Fruit fly (Drosophila melanogaster) whole organism, embryonic: Measurements from ENCODE around the gene Gk1.

Experiments used
- Atf3 ChIP-seq: fragments of 200-800 bp; sonication (Bioruptor generic); optimal IDR thresholded peaks from 3 replicates; lab custom pipeline; 2016; ENCODE audit warnings: missing biosample characterization, missing genetic modification characterization
- CG10209 ChIP-seq: fragments of 200-800 bp; sonication (Bioruptor generic); optimal IDR thresholded peaks from 3 replicates; lab custom pipeline; 2017; ENCODE audit warnings: missing biosample characterization, mild to moderate bottlenecking, missing genetic modification characterization, missing genetic modification reagents
- CG10321 ChIP-seq: fragments of 200-800 bp; sonication (Bioruptor generic); IDR thresholded peaks from 2 replicates; pipeline ENCODE4 v1.3.6; 2022; ENCODE audit warnings: missing biosample characterization, missing genetic modification characterization
- CG11504 ChIP-seq: fragments of 200-800 bp; sonication (Bioruptor generic); optimal IDR thresholded peaks from 3 replicates; lab custom pipeline; 2019; ENCODE audit warnings: missing biosample characterization, mild to moderate bottlenecking, missing genetic modification characterization, moderate library complexity
- CG12391 ChIP-seq: fragments of 200-800 bp; sonication (Bioruptor generic); optimal IDR thresholded peaks from 3 replicates; lab custom pipeline; 2018; ENCODE audit warnings: missing biosample characterization, mild to moderate bottlenecking, missing genetic modification characterization, moderate library complexity
- CG12769 ChIP-seq: fragments of 200-800 bp; sonication (Bioruptor generic); optimal IDR thresholded peaks from 2 replicates; lab custom pipeline; 2019; ENCODE audit warnings: missing biosample characterization, mild to moderate bottlenecking, missing genetic modification characterization, moderate library complexity
- CG17612 ChIP-seq: fragments of 200-800 bp; sonication (Bioruptor generic); IDR thresholded peaks from 2 replicates; pipeline ENCODE4 v1.3.6; 2022; ENCODE audit warnings: missing biosample characterization, missing genetic modification characterization
- CG18262 ChIP-seq: fragments of 200-800 bp; optimal IDR thresholded peaks from 3 replicates; lab custom pipeline; 2019; ENCODE audit warnings: missing biosample characterization, mild to moderate bottlenecking, missing genetic modification characterization, moderate library complexity
- CG1832 ChIP-seq: fragments of 200-800 bp; sonication (Bioruptor generic); optimal IDR thresholded peaks from 2 replicates; lab custom pipeline; 2017; ENCODE audit warnings: missing biosample characterization, mild to moderate bottlenecking, missing genetic modification characterization, inconsistent platforms
- CG2199 ChIP-seq: fragments of 200-800 bp; sonication (Bioruptor generic); IDR thresholded peaks from 3 replicates; pipeline ENCODE4 v1.3.6; 2022; ENCODE audit warnings: missing biosample characterization, missing genetic modification characterization
- CG2202 ChIP-seq: fragments of 200-800 bp; sonication (Bioruptor generic); optimal IDR thresholded peaks from 2 replicates; lab custom pipeline; 2018; ENCODE audit warnings: missing biosample characterization, mild to moderate bottlenecking, missing genetic modification characterization
- CG31388 ChIP-seq: fragments of 200-800 bp; sonication (Bioruptor generic); optimal IDR thresholded peaks from 2 replicates; lab custom pipeline; 2016; ENCODE audit warnings: missing biosample characterization, missing genetic modification characterization
- CG32767 ChIP-seq: fragments of 200-800 bp; sonication (Bioruptor generic); IDR thresholded peaks from 2 replicates; pipeline ENCODE4 v1.3.6; 2022; ENCODE audit warnings: missing biosample characterization, missing genetic modification characterization
- CG4424 ChIP-seq: fragments of 200-800 bp; sonication (Bioruptor generic); optimal IDR thresholded peaks from 3 replicates; lab custom pipeline; 2016; ENCODE audit warnings: missing biosample characterization, missing genetic modification characterization
- CG6254 ChIP-seq: fragments of 200-800 bp; sonication (Bioruptor generic); optimal IDR thresholded peaks from 3 replicates; lab custom pipeline; 2017; ENCODE audit warnings: mild to moderate bottlenecking, missing biosample characterization, missing genetic modification reagents, missing genetic modification characterization
- CG9215 ChIP-seq: fragments of 200-800 bp; sonication (Bioruptor generic); IDR thresholded peaks from 2 replicates; pipeline ENCODE4 v1.3.6; 2022; ENCODE audit warnings: missing biosample characterization, missing genetic modification characterization
- CG9727 ChIP-seq: fragments of 200-800 bp; sonication (Bioruptor generic); optimal IDR thresholded peaks from 3 replicates; lab custom pipeline; 2017; ENCODE audit warnings: missing biosample characterization, mild to moderate bottlenecking, missing genetic modification characterization
- CG9797 ChIP-seq: fragments of 200-800 bp; sonication (Bioruptor generic); optimal IDR thresholded peaks from 3 replicates; lab custom pipeline; 2018; ENCODE audit warnings: missing biosample characterization, mild to moderate bottlenecking, missing genetic modification characterization
- CG9876 ChIP-seq: fragments of 200-800 bp; sonication (Bioruptor generic); optimal IDR thresholded peaks from 2 replicates; lab custom pipeline; 2016; ENCODE audit warnings: missing biosample characterization, missing genetic modification characterization
- Doc3 ChIP-seq: fragments of 200-800 bp; sonication (Bioruptor generic); IDR thresholded peaks from 3 replicates; pipeline ENCODE4 v1.3.6; 2022; ENCODE audit warnings: missing biosample characterization, missing genetic modification characterization; ENCODE audit not compliant: partially characterized antibody
- Drgx ChIP-seq: fragments of 200-800 bp; sonication (Bioruptor generic); IDR thresholded peaks from 2 replicates; pipeline ENCODE4 v1.3.6; 2022; ENCODE audit warnings: missing biosample characterization, missing genetic modification characterization
- Fer1 ChIP-seq: fragments of 200-800 bp; sonication (Bioruptor generic); optimal IDR thresholded peaks from 2 replicates; lab custom pipeline; 2017; ENCODE audit warnings: missing biosample characterization, mild to moderate bottlenecking, missing genetic modification characterization
- Fer3 ChIP-seq: fragments of 200-800 bp; sonication (Bioruptor generic); optimal IDR thresholded peaks from 2 replicates; lab custom pipeline; 2018; ENCODE audit warnings: missing biosample characterization, mild to moderate bottlenecking, missing genetic modification characterization, moderate library complexity
- Gug ChIP-seq: fragments of 200-800 bp; sonication (Bioruptor generic); IDR thresholded peaks from 4 replicates; pipeline ENCODE4 v1.3.6; 2022; ENCODE audit warnings: missing biosample characterization, missing genetic modification characterization
- Hr3 ChIP-seq: fragments of 200-800 bp; sonication (Bioruptor generic); optimal IDR thresholded peaks from 3 replicates; lab custom pipeline; 2016; ENCODE audit warnings: missing biosample characterization, missing genetic modification characterization
- Poxn ChIP-seq: fragments of 200-800 bp; sonication (Bioruptor generic); IDR thresholded peaks from 2 replicates; pipeline ENCODE4 v1.3.6; 2022; ENCODE audit warnings: missing biosample characterization, missing genetic modification characterization
- Ptx1 ChIP-seq: fragments of 200-800 bp; sonication (Bioruptor generic); IDR thresholded peaks from 2 replicates; pipeline ENCODE4 v1.3.6; 2022; ENCODE audit warnings: missing biosample characterization, missing genetic modification characterization
- Six4 ChIP-seq: fragments of 200-800 bp; sonication (Bioruptor generic); optimal IDR thresholded peaks from 2 replicates; lab custom pipeline; 2016; ENCODE audit warnings: missing biosample characterization, missing genetic modification characterization
- Sox100B ChIP-seq: fragments of 200-800 bp; sonication (Bioruptor generic); optimal IDR thresholded peaks from 3 replicates; lab custom pipeline; 2018; ENCODE audit warnings: missing biosample characterization, mild to moderate bottlenecking, missing genetic modification characterization
- Spps ChIP-seq: fragments of 200-800 bp; sonication (Bioruptor generic); optimal IDR thresholded peaks from 2 replicates; lab custom pipeline; 2018; ENCODE audit warnings: missing biosample characterization, mild to moderate bottlenecking, missing genetic modification characterization
- Vsx1 ChIP-seq: fragments of 200-800 bp; sonication (Bioruptor generic); optimal IDR thresholded peaks from 2 replicates; lab custom pipeline; 2017; ENCODE audit warnings: missing biosample characterization, mild to moderate bottlenecking, missing genetic modification characterization, missing genetic modification reagents
- bbx ChIP-seq: fragments of 200-800 bp; sonication (Bioruptor generic); IDR thresholded peaks from 2 replicates; pipeline ENCODE4 v1.3.6; 2022; ENCODE audit warnings: missing biosample characterization, missing genetic modification characterization; ENCODE audit not compliant: partially characterized antibody
- btn ChIP-seq: fragments of 200-800 bp; sonication (Bioruptor generic); optimal IDR thresholded peaks from 2 replicates; lab custom pipeline; 2016; ENCODE audit warnings: missing biosample characterization, missing genetic modification characterization
- cg ChIP-seq: fragments of 200-800 bp; sonication (Bioruptor generic); optimal IDR thresholded peaks from 3 replicates; lab custom pipeline; 2019; ENCODE audit warnings: missing biosample characterization, mild to moderate bottlenecking, missing genetic modification characterization, moderate library complexity
- chinmo ChIP-seq: fragments of 200-800 bp; sonication (Bioruptor generic); IDR thresholded peaks from 4 replicates; pipeline ENCODE4 v1.3.6; 2022; ENCODE audit warnings: missing biosample characterization, missing genetic modification characterization; ENCODE audit not compliant: partially characterized antibody
- chn ChIP-seq: fragments of 200-800 bp; sonication (Bioruptor generic); optimal IDR thresholded peaks from 2 replicates; lab custom pipeline; 2016; ENCODE audit warnings: missing biosample characterization, missing genetic modification characterization
- dysf ChIP-seq: fragments of 200-800 bp; sonication (Bioruptor generic); IDR thresholded peaks from 3 replicates; pipeline ENCODE4 v1.3.6; 2022; ENCODE audit warnings: missing biosample characterization, missing genetic modification characterization
- emc ChIP-seq: fragments of 200-800 bp; sonication (Bioruptor generic); optimal IDR thresholded peaks from 2 replicates; lab custom pipeline; 2016; ENCODE audit warnings: missing biosample characterization, missing genetic modification characterization
- grn ChIP-seq: fragments of 200-800 bp; sonication (Bioruptor generic); optimal IDR thresholded peaks from 3 replicates; lab custom pipeline; 2017; ENCODE audit warnings: missing biosample characterization, missing genetic modification characterization
- ham ChIP-seq: fragments of 200-800 bp; sonication (Bioruptor generic); IDR thresholded peaks from 2 replicates; pipeline ENCODE4 v1.3.6; 2022; ENCODE audit warnings: missing biosample characterization, missing genetic modification characterization
- hbn ChIP-seq: fragments of 200-800 bp; sonication (Bioruptor generic); IDR thresholded peaks from 2 replicates; pipeline ENCODE4 v1.3.6; 2022; ENCODE audit warnings: missing biosample characterization, missing genetic modification characterization; ENCODE audit not compliant: partially characterized antibody
- hth ChIP-seq: fragments of >200 bp; optimal IDR thresholded peaks from 2 replicates; lab custom pipeline; 2017; ENCODE audit warnings: inconsistent platforms
- inv ChIP-seq: fragments of 200-800 bp; sonication (Bioruptor generic); IDR thresholded peaks from 2 replicates; pipeline ENCODE4 v1.3.6; 2022; ENCODE audit warnings: missing biosample characterization, missing genetic modification characterization; ENCODE audit not compliant: partially characterized antibody
- jing ChIP-seq: fragments of 200-800 bp; sonication (Bioruptor generic); optimal IDR thresholded peaks from 2 replicates; lab custom pipeline; 2018; ENCODE audit warnings: missing biosample characterization, mild to moderate bottlenecking, missing genetic modification characterization
- nerfin-1 ChIP-seq: fragments of 200-800 bp; sonication (Bioruptor generic); optimal IDR thresholded peaks from 3 replicates; lab custom pipeline; 2019; ENCODE audit warnings: missing biosample characterization, mild to moderate bottlenecking, missing genetic modification characterization, moderate library complexity
- pfk ChIP-seq: fragments of 200-800 bp; sonication (Bioruptor generic); optimal IDR thresholded peaks from 2 replicates; lab custom pipeline; 2018; ENCODE audit warnings: missing biosample characterization, mild to moderate bottlenecking, missing genetic modification characterization, moderate library complexity
- pho ChIP-seq: fragments of 200-800 bp; sonication (Bioruptor generic); optimal IDR thresholded peaks from 2 replicates; lab custom pipeline; 2016; ENCODE audit warnings: missing biosample characterization, missing genetic modification characterization
- sna ChIP-seq: fragments of 200-800 bp; sonication (Bioruptor generic); IDR thresholded peaks from 2 replicates; pipeline ENCODE4 v1.3.6; 2022; ENCODE audit warnings: missing biosample characterization, missing genetic modification characterization; ENCODE audit not compliant: partially characterized antibody
- wdn ChIP-seq: fragments of 200-800 bp; sonication (Bioruptor generic); IDR thresholded peaks from 2 replicates; pipeline ENCODE4 v1.3.6; 2022; ENCODE audit warnings: missing biosample characterization, missing genetic modification characterization
- wek ChIP-seq: fragments of 200-800 bp; sonication (Bioruptor generic); optimal IDR thresholded peaks from 3 replicates; lab custom pipeline; 2018; ENCODE audit warnings: missing biosample characterization, mild to moderate bottlenecking, missing genetic modification characterization, moderate library complexity

Gene Gk1

dm6 chr3L:246644-247199 lies 41.1 kb upstream of the Gk1 start (continued):
- peak; percentile 73 for TF ChIP-seq pho (GFP tag; lab: Kevin White, UChicago)
- TF ChIP-seq CG9727: peak; percentile 35
- TF ChIP-seq CG17612 (GFP tag; lab: Robert Waterston, UW): no peak
- TF ChIP-seq CG1832 (GFP tag; lab: Kevin White, UChicago): no peak
- no peak for TF ChIP-seq Sox100B (GFP tag; lab: Kevin White, UChicago)
- TF ChIP-seq CG6254 (GFP tag; lab: Kevin White, UChicago): no peak
- TF ChIP-seq CG32767: peak; percentile 33; the same call in 1 of the 2 replicates
- no peak for TF ChIP-seq Doc3 (GFP tag; lab: Robert Waterston, UW)
- no peak for TF ChIP-seq Six4 (GFP tag; lab: Kevin White, UChicago)
- no peak for TF ChIP-seq Fer3 (tag; lab: Kevin White, UChicago)
- TF ChIP-seq Hr3 (GFP tag; lab: Kevin White, UChicago): peak; percentile 2
- no peak for TF ChIP-seq Fer1
- no peak for TF ChIP-seq CG12769 (tag; lab: Kevin White, UChicago)
- TF ChIP-seq Atf3 (GFP tag; lab: Kevin White, UChicago): peak; percentile 53
- peak; percentile 44 for TF ChIP-seq CG9876 (GFP tag; lab: Kevin White, UChicago)
- 0 out of 4 replicates have a peak, but pooled peaks have one; percentile 42 for TF ChIP-seq chinmo (GFP tag; lab: Robert Waterston, UW)
- peak; percentile 39 for TF ChIP-seq CG10209 (GFP tag; lab: Kevin White, UChicago)
- TF ChIP-seq CG9797 (GFP tag; lab: Kevin White, UChicago): peak; percentile 49
- peak; percentile 22; the same call in 1 of the 2 replicates for TF ChIP-seq Ptx1 (GFP tag; lab: Robert Waterston, UW)
- peak; percentile 85 for TF ChIP-seq cg (GFP tag; lab: Kevin White, UChicago)
- peak; percentile 57 for TF ChIP-seq inv
- TF ChIP-seq pfk: peak; percentile 48
- TF ChIP-seq Spps: no peak
- no peak for TF ChIP-seq ham (GFP tag; lab: Robert Waterston, UW)
- TF ChIP-seq hth: no peak
- TF ChIP-seq emc (GFP tag; lab: Kevin White, UChicago): no peak
- TF ChIP-seq CG2202 (tag; lab: Kevin White, UChicago): no peak
- no peak for TF ChIP-seq grn
- no peak for TF ChIP-seq jing
- no peak for TF ChIP-seq CG10321 (GFP tag; lab: Robert Waterston, UW)
- peak; percentile 18 for TF ChIP-seq chn
- TF ChIP-seq wek (GFP tag; lab: Kevin White, UChicago): no peak
- TF ChIP-seq Vsx1 (GFP tag; lab: Kevin White, UChicago): no peak
- TF ChIP-seq CG11504 (tag; lab: Kevin White, UChicago): no peak
- TF ChIP-seq wdn (GFP tag; lab: Robert Waterston, UW): no peak
- TF ChIP-seq Gug (GFP tag; lab: Robert Waterston, UW): no peak
- TF ChIP-seq CG12391 (tag; lab: Kevin White, UChicago): no peak
- no peak for TF ChIP-seq Poxn (GFP tag; lab: Robert Waterston, UW)
- TF ChIP-seq sna (GFP tag; lab: Robert Waterston, UW): peak; percentile 51; the same call in 1 of the 2 replicates
- peak; percentile 73 for TF ChIP-seq bbx (GFP tag; lab: Robert Waterston, UW)
- TF ChIP-seq CG4424 (GFP tag; lab: Kevin White, UChicago): no peak
- no peak for TF ChIP-seq Drgx (GFP tag; lab: Robert Waterston, UW)
- peak; percentile 53; the same call in 2 of the 3 replicates for TF ChIP-seq dysf (GFP tag; lab: Robert Waterston, UW)
- TF ChIP-seq CG18262: no peak
- peak; percentile 15 for TF ChIP-seq nerfin-1
- TF ChIP-seq btn (GFP tag; lab: Kevin White, UChicago): no peak
- no peak for TF ChIP-seq CG9215 (GFP tag; lab: Robert Waterston, UW)
- 0 out of 3 replicates have a peak, but pooled peaks have one; percentile 50 for TF ChIP-seq CG2199 (GFP tag; lab: Robert Waterston, UW)
- no peak for TF ChIP-seq CG31388 (GFP tag; lab: Kevin White, UChicago)
- peak; percentile 26; the same call in 1 of the 2 replicates for TF ChIP-seq hbn (GFP tag; lab: Robert Waterston, UW)
